Fruit fly (Drosophila melanogaster) whole organism, embryonic: ENCODE results near the gene CG2962.

Experiments used
- Atf-2 ChIP-seq: fragments of 200-800 bp; sonication (Bioruptor generic); optimal IDR thresholded peaks from 2 replicates; lab custom pipeline; 2016; ENCODE audit warnings: missing biosample characterization, missing genetic modification characterization
- CG12219 ChIP-seq: fragments of 200-800 bp; sonication (Bioruptor generic); optimal IDR thresholded peaks from 3 replicates; lab custom pipeline; 2018; ENCODE audit warnings: missing biosample characterization, mild to moderate bottlenecking, missing genetic modification characterization
- CG17328 ChIP-seq: fragments of 200-800 bp; sonication (Bioruptor generic); IDR thresholded peaks from 2 replicates; pipeline ENCODE4 v1.3.6; 2022; ENCODE audit warnings: missing biosample characterization, missing genetic modification characterization
- CG6791 ChIP-seq: fragments of 200-800 bp; sonication (Bioruptor generic); IDR thresholded peaks from 3 replicates; pipeline ENCODE4 v1.3.6; 2022; ENCODE audit warnings: missing biosample characterization, missing genetic modification characterization; ENCODE audit not compliant: partially characterized antibody
- CG7271 ChIP-seq: fragments of 200-800 bp; sonication (Bioruptor generic); optimal IDR thresholded peaks from 2 replicates; lab custom pipeline; 2018; ENCODE audit warnings: missing biosample characterization, mild to moderate bottlenecking, missing genetic modification characterization, moderate library complexity
- CG7987 ChIP-seq: fragments of 200-800 bp; sonication (Bioruptor generic); optimal IDR thresholded peaks from 2 replicates; lab custom pipeline; 2018; ENCODE audit warnings: missing biosample characterization, mild to moderate bottlenecking, missing genetic modification characterization, moderate library complexity
- CG9797 ChIP-seq: fragments of 200-800 bp; sonication (Bioruptor generic); optimal IDR thresholded peaks from 3 replicates; lab custom pipeline; 2018; ENCODE audit warnings: missing biosample characterization, mild to moderate bottlenecking, missing genetic modification characterization
- Dfd ChIP-seq, 2 experiments: fragments of >200 bp; optimal IDR thresholded peaks; 2 replicates each; lab custom pipeline; 2017; ENCODE audit warnings: missing biosample characterization in 2 of 2, missing genetic modification characterization in 2 of 2
- Med ChIP-seq: fragments of 200-800 bp; sonication (Bioruptor generic); peaks from one replicate; lab custom pipeline; 2016; ENCODE audit warnings: missing biosample characterization, missing genetic modification characterization, mild to moderate bottlenecking, inconsistent platforms, moderate library complexity
- Sin3A ChIP-seq: fragments of >200 bp; optimal IDR thresholded peaks from 2 replicates; lab custom pipeline; 2018
- lmd ChIP-seq: fragments of 200-800 bp; sonication (Bioruptor generic); IDR thresholded peaks from 2 replicates; pipeline ENCODE4 v1.3.6; 2022; ENCODE audit warnings: missing biosample characterization, missing genetic modification characterization
- slou ChIP-seq: fragments of 200-800 bp; sonication (Bioruptor generic); optimal IDR thresholded peaks from 3 replicates; lab custom pipeline; 2016; ENCODE audit warnings: missing biosample characterization, missing genetic modification characterization

CG2962 gene

dm6 chrX:10184355-10185058 is 31.9 kb downstream of the CG2962 start (continued):
- TF ChIP-seq CG6791 (GFP tag; lab: Robert Waterston, UW) (no peak), Sin3A (lab: Kevin White, UChicago) (no peak), CG7271 (tag; lab: Kevin White, UChicago) (no peak), CG17328 (0 out of 2 replicates have a peak, but pooled peaks have one; percentile 17), CG7987 (GFP tag; lab: Kevin White, UChicago) (no peak), lmd (peak; percentile 68), slou (GFP tag; lab: Kevin White, UChicago) (no peak)

- TF ChIP-seq CG9797 (GFP tag; lab: Kevin White, UChicago) = no peak
- TF ChIP-seq Atf-2 = no peak
- TF ChIP-seq CG12219 = no peak
- TF ChIP-seq Med (GFP tag; lab: Kevin White, UChicago) = peak; percentile 49
- peak in 1 of 2 experiments; percentile 80 for TF ChIP-seq Dfd (GFP tag; optimal IDR thresholded peaks at IDR 0.05; lab: Kevin White, UChicago)
- TF ChIP-seq, all 482 proteins: peak for 2
Observed at dm6 chrX:10182867-10183266, 33.6 kb downstream of the CG2962 start.
